Fruit fly (Drosophila melanogaster) S2 (cell line): Measurements from ENCODE around the gene CG7276.

ENCODE experiments used
- CG8478 ChIP-seq: fragments of >200 bp; optimal IDR thresholded peaks from 2 replicates; lab custom pipeline; 2018
- CTCF ChIP-seq, 2 experiments: fragments of >200 bp; optimal IDR thresholded peaks; 2 replicates each; lab custom pipeline; 2018

Gene CG7276

DNA sequence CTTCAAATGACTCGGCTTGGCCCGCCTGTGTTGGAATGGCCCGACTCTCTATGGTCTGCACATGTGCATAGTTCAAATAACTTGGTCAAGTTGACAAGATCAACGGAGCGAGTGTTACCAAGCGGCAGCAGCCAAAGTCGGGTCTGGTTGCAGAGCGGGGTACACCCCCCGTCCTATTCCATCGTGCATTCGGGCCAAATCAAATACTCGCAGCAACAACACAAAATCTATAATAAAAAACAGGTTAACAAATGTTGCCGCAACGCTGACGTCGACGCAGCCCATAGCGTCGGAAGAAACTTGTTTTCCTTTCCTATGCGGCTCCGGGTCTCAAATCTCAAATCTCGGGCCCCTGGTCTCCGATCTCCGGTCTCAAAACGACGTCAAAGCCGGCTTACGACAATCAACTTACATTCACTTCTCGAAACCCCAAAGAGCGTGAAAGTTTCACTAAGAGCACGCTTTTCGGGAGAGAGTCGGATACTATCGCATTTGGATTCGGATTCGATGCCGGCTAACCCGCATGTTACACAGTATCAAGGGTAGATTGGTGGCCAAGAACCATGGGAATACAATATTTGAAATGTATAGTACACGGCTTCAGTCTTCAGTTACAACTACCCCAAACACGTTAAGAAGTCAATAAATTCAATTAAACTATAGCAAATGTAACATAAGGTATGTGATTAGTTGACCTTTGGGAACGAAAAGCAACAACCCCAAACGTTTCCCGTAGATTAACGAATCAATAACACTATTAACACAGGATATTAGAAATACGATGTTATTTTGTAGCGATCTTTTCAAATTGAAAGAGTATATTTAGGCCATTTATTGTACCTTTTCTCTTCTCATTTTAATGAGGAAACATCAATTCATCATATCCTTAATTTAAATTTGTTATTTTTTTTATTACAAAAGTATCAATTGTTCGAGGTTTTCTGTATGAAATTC is 36.5 kb downstream of the CG7276 start:
- TF ChIP-seq CTCF (optimal IDR thresholded peaks at IDR 0.05; lab: Kevin White, UChicago) (no peak), CG8478 (lab: Kevin White, UChicago) (no peak)

- TF ChIP-seq CTCF (optimal IDR thresholded peaks at IDR 0.05; lab: Kevin White, UChicago) (no peak), CG8478 (lab: Kevin White, UChicago) (no peak)
Measured at dm6 chr3L:15535228-15535598, 37.2 kb downstream of the CG7276 start, which contains the start of gene CrebA. Gene CrebA (plus strand): TSS chr3L:15535395.

- no peak for TF ChIP-seq CTCF (optimal IDR thresholded peaks at IDR 0.05; lab: Kevin White, UChicago)
- no peak for TF ChIP-seq CG8478 (lab: Kevin White, UChicago)
Measured at dm6 chr3L:15535800-15536225, 37.8 kb downstream of the CG7276 start.

DNA sequence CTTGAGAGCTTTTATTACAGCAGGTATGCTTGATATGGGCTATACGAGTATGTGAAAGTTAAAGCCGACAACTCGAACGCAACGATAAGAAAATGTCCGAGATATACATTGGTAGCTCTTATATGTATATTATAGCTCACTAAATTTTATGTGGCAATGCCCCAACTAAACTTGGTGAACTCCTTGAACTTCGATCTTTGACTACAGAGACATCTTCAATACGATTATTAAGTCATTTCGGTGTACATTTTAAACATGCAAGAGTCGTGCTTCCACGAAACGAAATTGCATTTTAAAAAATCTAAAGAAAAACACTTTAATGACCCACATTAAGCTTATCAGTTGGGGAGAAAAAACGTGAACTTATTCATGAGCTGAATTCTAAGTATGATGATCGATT is 38.5 kb downstream of the CG7276 start:
- TF ChIP-seq CTCF (optimal IDR thresholded peaks at IDR 0.05; lab: Kevin White, UChicago) (no peak), CG8478 (lab: Kevin White, UChicago) (no peak)

DNA sequence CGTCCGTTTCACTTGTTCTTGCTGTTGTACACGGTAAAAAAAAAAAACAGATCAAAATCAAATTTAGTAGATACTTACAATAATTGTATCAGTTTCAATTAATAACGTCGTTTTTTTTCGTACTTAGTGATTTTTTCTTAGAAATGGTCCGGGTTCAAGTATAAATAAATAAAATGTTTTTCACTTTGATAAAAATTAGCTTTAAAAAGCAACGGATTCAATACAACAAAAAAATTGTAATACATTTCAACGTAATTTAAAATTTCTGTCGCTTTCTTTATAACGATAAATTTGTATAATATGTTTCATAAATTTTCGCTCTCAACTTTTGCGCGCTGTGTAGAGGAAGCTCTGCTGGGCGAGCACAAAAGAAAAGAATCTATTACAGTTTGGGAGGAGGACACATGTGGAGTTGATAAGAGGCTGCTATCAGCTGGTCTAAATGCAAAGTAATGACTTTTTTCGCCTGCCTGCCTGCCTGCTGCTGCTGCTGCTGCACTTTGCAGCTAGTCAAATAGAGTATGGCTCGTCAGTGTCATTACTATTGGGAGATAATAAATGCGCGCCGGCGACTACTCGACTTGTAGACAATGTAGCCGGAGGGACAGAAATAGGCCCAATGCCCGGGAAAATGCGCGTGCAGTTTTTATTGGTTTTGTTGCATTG is 40.0 kb downstream of the CG7276 start:
- TF ChIP-seq CG8478 (lab: Kevin White, UChicago) = no peak
- no peak for TF ChIP-seq CTCF (optimal IDR thresholded peaks at IDR 0.05; lab: Kevin White, UChicago)

DNA sequence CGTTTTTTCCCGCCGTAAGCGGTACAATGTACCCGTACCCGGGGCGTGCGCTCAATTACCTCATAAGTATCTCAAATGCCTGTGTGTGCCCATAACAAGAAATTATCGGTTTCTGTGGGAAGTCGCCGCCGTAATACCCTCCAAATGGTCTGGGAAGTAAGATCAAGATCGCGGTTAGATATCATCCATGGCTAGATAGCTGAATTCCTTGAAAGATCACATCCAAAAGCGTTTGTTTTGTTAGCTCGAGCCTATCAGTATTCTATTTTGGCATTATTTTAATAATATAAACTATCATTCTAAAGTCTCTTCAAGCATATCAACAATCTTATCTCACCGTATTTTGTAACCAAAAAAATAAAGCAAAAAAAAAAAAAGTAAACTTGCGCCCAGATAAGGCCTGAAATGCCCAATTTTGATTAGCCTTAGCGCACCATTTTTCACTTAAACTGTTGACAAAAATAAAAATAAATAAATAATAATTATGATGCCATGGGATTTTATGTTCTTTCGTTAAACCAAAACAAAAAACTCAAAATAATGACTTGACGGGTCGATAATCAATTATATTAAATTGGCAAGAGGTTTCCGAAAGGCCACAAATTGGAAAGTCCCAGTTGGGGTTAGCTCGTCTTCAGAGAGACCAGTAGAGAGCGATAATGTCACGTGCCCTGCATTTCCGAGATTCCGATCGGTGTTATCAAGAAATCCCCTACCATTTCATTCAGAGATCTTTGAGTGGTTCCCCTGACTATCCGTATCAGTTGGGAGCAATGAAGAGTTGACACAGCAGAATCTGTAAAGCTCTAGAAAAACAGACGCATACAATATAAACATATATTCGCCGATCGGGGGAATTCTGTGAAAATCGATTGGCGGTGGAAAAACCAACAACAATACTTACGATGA is 40.8 kb downstream of the CG7276 start:
- TF ChIP-seq CTCF (optimal IDR thresholded peaks at IDR 0.05; lab: Kevin White, UChicago) (no peak), CG8478 (lab: Kevin White, UChicago) (no peak)

DNA sequence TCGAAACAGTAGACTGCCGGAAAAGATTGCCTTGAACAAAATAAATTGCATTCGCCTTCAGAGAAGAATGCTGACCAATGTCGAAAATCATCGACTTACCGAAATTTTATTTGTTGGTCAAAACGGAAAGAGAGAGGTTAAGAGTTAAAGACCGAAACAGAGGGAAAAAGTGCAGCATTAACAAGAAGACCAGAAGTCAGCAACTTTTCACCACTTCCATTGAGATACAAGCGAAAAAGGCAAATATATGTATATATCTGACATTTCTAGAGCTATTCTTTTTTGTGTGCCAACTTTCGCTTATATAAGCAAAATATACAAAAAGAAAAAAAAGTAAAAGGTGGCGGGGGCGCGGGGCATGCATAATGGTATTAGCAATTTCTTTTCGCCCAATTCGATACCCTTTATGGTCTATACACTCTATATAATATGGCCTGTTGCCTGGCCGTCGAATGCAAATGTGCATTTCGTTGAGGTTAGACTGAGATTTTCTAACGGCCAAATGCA is 42.0 kb downstream of the CG7276 start:
- no peak for TF ChIP-seq CTCF (optimal IDR thresholded peaks at IDR 0.05; lab: Kevin White, UChicago)
- TF ChIP-seq CG8478 (lab: Kevin White, UChicago) = no peak

DNA sequence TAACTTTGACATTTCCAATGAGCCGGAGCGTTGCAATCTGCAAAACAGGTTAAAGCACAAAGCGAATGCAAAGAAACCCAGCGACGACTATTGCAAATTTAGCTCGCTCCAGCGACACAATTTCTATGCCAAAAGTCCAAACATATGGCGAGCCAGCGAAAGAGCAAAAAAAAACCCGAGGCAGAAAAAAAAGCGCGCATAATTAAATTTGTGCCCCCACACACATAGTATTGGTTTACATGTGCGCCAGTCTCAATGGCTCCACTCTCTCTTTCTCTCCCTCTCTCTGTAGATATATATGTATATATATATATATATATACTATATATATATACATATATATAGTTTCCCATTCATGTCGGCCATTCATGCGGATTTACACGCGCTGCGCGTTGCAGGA is 42.7 kb downstream of the CG7276 start:
- no peak for TF ChIP-seq CG8478 (lab: Kevin White, UChicago)

- TF ChIP-seq CG8478 (lab: Kevin White, UChicago) = no peak
Measured at dm6 chr3L:15541281-15541680, 43.3 kb downstream of the CG7276 start.

- no peak for TF ChIP-seq CTCF (optimal IDR thresholded peaks at IDR 0.05; lab: Kevin White, UChicago)
- no peak for TF ChIP-seq CG8478 (lab: Kevin White, UChicago)
Measured at dm6 chr3L:15543049-15543448, 45.0 kb downstream of the CG7276 start.

- TF ChIP-seq CTCF (optimal IDR thresholded peaks at IDR 0.05; lab: Kevin White, UChicago) = no peak
- no peak for TF ChIP-seq CG8478 (lab: Kevin White, UChicago)
Measured at dm6 chr3L:15543467-15543866, 45.5 kb downstream of the CG7276 start.

DNA sequence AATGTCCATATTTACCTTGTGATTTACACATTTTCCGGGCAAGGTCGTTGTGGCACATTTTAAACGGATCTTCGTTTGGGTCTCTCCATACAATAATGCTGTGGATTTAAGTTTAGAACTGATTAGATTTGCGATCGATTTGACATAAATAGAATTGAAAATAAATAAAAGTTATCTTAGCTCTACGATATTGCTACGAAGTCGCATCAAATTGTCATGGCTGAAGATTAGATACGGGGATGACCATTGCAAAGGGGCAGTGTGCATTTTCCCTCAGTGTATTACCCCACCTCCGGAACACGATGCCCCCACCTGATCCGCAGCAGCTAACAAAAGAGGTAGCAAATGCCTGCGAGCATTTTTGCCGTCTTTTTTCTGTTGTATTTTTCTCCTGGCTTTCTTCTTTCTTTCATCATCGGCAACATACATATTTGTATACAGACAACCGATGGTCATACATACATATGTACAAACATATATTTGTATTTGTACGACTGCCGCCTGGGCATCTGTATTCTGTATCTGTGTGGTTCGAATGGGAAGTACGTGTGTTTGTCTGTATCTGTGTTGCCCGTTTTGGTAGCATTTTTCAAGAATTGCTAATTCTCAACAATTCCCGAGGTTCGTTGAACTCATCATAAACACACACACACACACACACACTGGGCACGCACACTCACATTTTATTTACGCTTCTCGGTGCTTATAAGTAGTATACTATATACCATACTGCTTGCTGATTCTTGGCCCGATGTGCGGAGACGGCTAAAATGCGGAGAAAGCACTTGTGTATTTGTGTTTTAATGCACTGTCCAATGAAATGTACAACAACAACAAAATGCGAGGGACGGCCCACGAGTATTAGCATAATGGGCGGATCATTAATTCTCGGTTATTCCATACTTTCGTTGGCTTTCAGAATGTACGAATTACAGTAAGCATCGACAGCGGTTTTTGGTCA is 46.7 kb downstream of the CG7276 start:
- no peak for TF ChIP-seq CG8478 (lab: Kevin White, UChicago)
- no peak for TF ChIP-seq CTCF (optimal IDR thresholded peaks at IDR 0.05; lab: Kevin White, UChicago)

DNA sequence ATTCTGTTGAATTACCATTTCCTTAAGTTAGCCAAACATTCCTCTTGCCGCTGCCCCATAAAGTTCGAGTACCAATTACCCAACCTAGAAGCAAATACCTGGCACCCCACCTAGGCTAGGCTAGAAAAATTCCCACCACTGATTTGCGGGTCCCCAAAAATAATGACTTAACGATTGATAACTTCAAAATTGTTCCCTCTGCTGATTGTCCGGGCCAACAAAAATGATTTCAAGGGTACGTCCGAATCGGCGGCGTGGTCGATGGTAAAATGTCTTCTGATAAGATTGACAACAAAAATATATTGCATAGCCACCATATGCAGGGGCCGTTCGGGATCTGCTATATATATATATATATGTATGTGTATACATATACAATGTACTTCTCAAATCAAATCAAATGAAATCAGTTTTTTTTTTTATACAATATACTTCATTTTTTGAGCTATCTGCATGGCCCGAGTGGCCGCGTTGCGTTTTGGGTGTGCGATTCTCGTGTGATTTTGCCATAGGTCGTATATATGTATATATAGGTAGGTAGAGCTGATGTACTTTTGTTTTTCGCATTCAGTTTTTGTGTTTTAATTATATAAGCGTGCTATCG is 49.3 kb downstream of the CG7276 start:
- TF ChIP-seq CTCF (optimal IDR thresholded peaks at IDR 0.05; lab: Kevin White, UChicago) = no peak
- no peak for TF ChIP-seq CG8478 (lab: Kevin White, UChicago)
